Worm (Caenorhabditis elegans): ENCODE results near the gene B0336.13.

DNA sequence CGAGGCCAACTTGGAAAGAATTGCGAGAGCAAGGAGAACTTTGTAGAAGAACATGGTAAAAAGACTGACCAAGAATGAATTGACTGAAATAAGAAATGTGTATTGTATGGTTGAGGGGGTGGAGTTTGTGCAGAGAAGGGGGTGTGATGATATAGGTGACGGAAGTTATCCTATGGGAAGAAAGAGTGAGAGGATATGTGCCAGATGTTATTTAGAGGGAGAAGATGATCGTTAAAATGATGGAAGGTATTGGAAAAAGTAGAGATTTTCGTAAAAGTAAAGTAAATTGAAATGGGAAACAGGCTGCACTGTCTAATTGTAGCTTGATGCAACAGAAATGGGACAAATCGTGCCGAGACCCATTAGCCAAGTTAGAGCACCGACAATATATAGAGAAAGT, 36.9 kb upstream of the B0336.13 start, which contains the start of gene sdz-21:
- TF ChIP-seq cog-1 (tag; optimal IDR thresholded peaks at IDR 0.05) (no peak), ztf-29 (GFP tag; IDR thresholded peaks at IDR 0.05) (no peak)
